Fruit fly (Drosophila melanogaster): ENCODE data around the gene Nna1.

dm6 chrX:13761762-13762371 lies 69.8 kb downstream of the Nna1 start:
- TF ChIP-seq sob (GFP tag; IDR thresholded peaks at IDR 0.05) (no peak), CG8765 (GFP tag; IDR thresholded peaks at IDR 0.05) (no peak), Side (GFP tag; optimal IDR thresholded peaks at IDR 0.05) (no peak), Dip2 (GFP tag; IDR thresholded peaks at IDR 0.05) (no peak), gce (GFP tag; IDR thresholded peaks at IDR 0.05) (no peak), CG1233 (GFP tag; optimal IDR thresholded peaks at IDR 0.05) (no peak), inv (GFP tag; IDR thresholded peaks at IDR 0.05; ENCODE audit: partially characterized antibody) (no peak), CG1647 (GFP tag; optimal IDR thresholded peaks at IDR 0.05) (no peak), CG10654 (GFP tag; optimal IDR thresholded peaks at IDR 0.05) (no peak), CG32767 (GFP tag; IDR thresholded peaks at IDR 0.05) (no peak)
